Worm (Caenorhabditis elegans) whole organism, L1 larva: Measurements from ENCODE around the gene D1053.3.
A peak's percentile ranks its signal among the peaks of the same experiment; 100 is the strongest.

Source experiments
- C04F5.9 ChIP-seq: sonication (generic microtip); optimal IDR thresholded peaks from 2 replicates; lab custom pipeline; 2016; ENCODE audit warnings: missing genetic modification characterization, missing compliant biosample characterization
- C16A3.4 ChIP-seq: fragments of 150-350 bp; optimal IDR thresholded peaks from 2 replicates; lab custom pipeline; 2014; ENCODE audit warnings: missing biosample characterization, missing genetic modification characterization
- Y116A8C.19 ChIP-seq: sonication (generic microtip); optimal IDR thresholded peaks from 2 replicates; lab custom pipeline; 2016; ENCODE audit warnings: missing compliant biosample characterization, missing genetic modification characterization, borderline replicate concordance
- aha-1 ChIP-seq: fragments of 150-350 bp; optimal IDR thresholded peaks from 2 replicates; lab custom pipeline; 2014; ENCODE audit warnings: missing biosample characterization, missing genetic modification characterization
- alr-1 ChIP-seq: fragments of 200-800 bp; sonication (Bioruptor generic); optimal IDR thresholded peaks from 2 replicates; lab custom pipeline; 2018; ENCODE audit warnings: borderline replicate concordance, mild to moderate bottlenecking, missing genetic modification characterization, missing compliant biosample characterization
- aly-2 ChIP-seq: fragments of 150-350 bp; optimal IDR thresholded peaks from 2 replicates; lab custom pipeline; 2014; ENCODE audit warnings: missing biosample characterization, missing genetic modification characterization
- ceh-8 ChIP-seq: fragments of 200-800 bp; sonication (Bioruptor generic); optimal IDR thresholded peaks from 2 replicates; lab custom pipeline; 2018; ENCODE audit warnings: mild to moderate bottlenecking, missing genetic modification characterization, moderate library complexity, missing compliant biosample characterization
- ceh-82 ChIP-seq, 3 experiments: fragments of 150-350 bp in 1 of 3; sonication (generic microtip) in 2 of 3; optimal IDR thresholded peaks; 2 replicates each; lab custom pipeline; 2014 to 2017; ENCODE audit warnings: missing biosample characterization in 3 of 3, missing genetic modification characterization in 3 of 3
- efl-1 ChIP-seq, 4 experiments: fragments of 150-350 bp; optimal IDR thresholded peaks in 3 of 4; peaks in 1 of 4; 1 replicate in 1 of 4; 2 replicates in 3 of 4; lab custom pipeline; 2014; ENCODE audit warnings: missing biosample characterization in 2 of 4, missing genetic modification characterization in 2 of 4, missing genetic modification reagents in 2 of 4
- egl-13 ChIP-seq: sonication (generic microtip); optimal IDR thresholded peaks from 2 replicates; lab custom pipeline; 2016; ENCODE audit warnings: missing genotype, missing genetic modification reagents, missing genetic modification characterization, missing compliant biosample characterization
- egl-27 ChIP-seq, 2 experiments: fragments of 150-350 bp in 1 of 2; sonication (generic microtip); optimal IDR thresholded peaks; 3 replicates each; lab custom pipeline; 2017 to 2018; ENCODE audit warnings: missing biosample characterization in 2 of 2, missing genetic modification characterization in 2 of 2, missing genetic modification reagents in 2 of 2
- elt-2 ChIP-seq: sonication (generic microtip); optimal IDR thresholded peaks from 2 replicates; lab custom pipeline; 2016; ENCODE audit warnings: missing genetic modification characterization, mild to moderate bottlenecking, inconsistent platforms, missing compliant biosample characterization, missing genetic modification reagents
- ets-5 ChIP-seq: fragments of 200-800 bp; sonication (Bioruptor generic); IDR thresholded peaks from 2 replicates; pipeline ENCODE4 v1.3.6; 2022; ENCODE audit warnings: missing genetic modification characterization, missing compliant biosample characterization
- fkh-4 ChIP-seq: sonication (generic microtip); optimal IDR thresholded peaks from 2 replicates; lab custom pipeline; 2016; ENCODE audit warnings: missing compliant biosample characterization, missing genetic modification characterization, borderline replicate concordance
- fkh-8 ChIP-seq: sonication (generic microtip); optimal IDR thresholded peaks from 2 replicates; lab custom pipeline; 2016; ENCODE audit warnings: mild to moderate bottlenecking, missing genetic modification characterization, missing compliant biosample characterization
- grh-1 ChIP-seq: fragments of 200-800 bp; sonication (Bioruptor generic); IDR thresholded peaks from 2 replicates; pipeline ENCODE4 v1.3.6; 2022; ENCODE audit warnings: missing genetic modification reagents, missing genetic modification characterization, missing compliant biosample characterization
- hlh-4 ChIP-seq: sonication (generic microtip); optimal IDR thresholded peaks from 2 replicates; lab custom pipeline; 2016; ENCODE audit warnings: mild to moderate bottlenecking, missing genetic modification characterization, missing compliant biosample characterization
- lin-13 ChIP-seq: fragments of 150-350 bp; optimal IDR thresholded peaks from 2 replicates; lab custom pipeline; 2014; ENCODE audit warnings: missing biosample characterization, missing genetic modification reagents, missing genetic modification characterization
- lin-14 ChIP-seq: fragments of 200-800 bp; sonication (Bioruptor generic); optimal IDR thresholded peaks from 2 replicates; lab custom pipeline; 2018; ENCODE audit warnings: mild to moderate bottlenecking, missing genetic modification characterization, moderate library complexity, missing compliant biosample characterization
- mef-2 ChIP-seq: fragments of 150-350 bp; optimal IDR thresholded peaks from 2 replicates; lab custom pipeline; 2014; ENCODE audit warnings: missing biosample characterization, missing genetic modification characterization
- mep-1 ChIP-seq: fragments of 150-350 bp; optimal IDR thresholded peaks from 2 replicates; lab custom pipeline; 2014; ENCODE audit warnings: missing biosample characterization, missing genetic modification characterization
- nhr-19 ChIP-seq: fragments of 200-800 bp; sonication (Bioruptor generic); conservative IDR thresholded peaks from 2 replicates; pipeline ENCODE4 v1.3.6; 2022; ENCODE audit warnings: missing genetic modification characterization, missing compliant biosample characterization
- nhr-28 ChIP-seq: fragments of 150-350 bp; optimal IDR thresholded peaks from 2 replicates; lab custom pipeline; 2014; ENCODE audit warnings: missing biosample characterization, missing genetic modification characterization
- nhr-76 ChIP-seq: sonication (generic microtip); optimal IDR thresholded peaks from 2 replicates; lab custom pipeline; 2017; ENCODE audit warnings: missing biosample characterization, missing genetic modification characterization
- nhr-77 ChIP-seq: fragments of 150-350 bp; optimal IDR thresholded peaks from 2 replicates; lab custom pipeline; 2014; ENCODE audit warnings: missing biosample characterization, missing genetic modification characterization
- pqm-1 ChIP-seq: sonication (generic microtip); optimal IDR thresholded peaks from 3 replicates; lab custom pipeline; 2017; ENCODE audit warnings: missing biosample characterization, missing genetic modification characterization
- skn-1 ChIP-seq: fragments of 150-350 bp; optimal IDR thresholded peaks from 2 replicates; lab custom pipeline; 2014; ENCODE audit warnings: missing biosample characterization, missing genetic modification characterization
- sox-4 ChIP-seq: sonication (generic microtip); optimal IDR thresholded peaks from 2 replicates; lab custom pipeline; 2016; ENCODE audit warnings: missing genetic modification characterization, missing compliant biosample characterization
- sptf-1 ChIP-seq: fragments of 150-350 bp; optimal IDR thresholded peaks from 2 replicates; lab custom pipeline; 2014; ENCODE audit warnings: missing biosample characterization, missing genetic modification characterization
- sup-37 ChIP-seq: fragments of 200-800 bp; sonication (Bioruptor generic); optimal IDR thresholded peaks from 2 replicates; lab custom pipeline; 2018; ENCODE audit warnings: mild to moderate bottlenecking, missing genetic modification characterization, missing compliant biosample characterization
- tbx-2 ChIP-seq: sonication (generic microtip); optimal IDR thresholded peaks from 2 replicates; lab custom pipeline; 2016; ENCODE audit warnings: missing genetic modification characterization, missing compliant biosample characterization
- unc-130 ChIP-seq: fragments of 150-350 bp; optimal IDR thresholded peaks from 2 replicates; lab custom pipeline; 2017; ENCODE audit warnings: missing biosample characterization, missing genetic modification characterization, inconsistent platforms
- zag-1 ChIP-seq: fragments of 150-350 bp; optimal IDR thresholded peaks from 2 replicates; lab custom pipeline; 2014; ENCODE audit warnings: missing biosample characterization, missing genetic modification characterization
- zip-4 ChIP-seq: fragments of 200-800 bp; sonication (Bioruptor generic); optimal IDR thresholded peaks from 2 replicates; lab custom pipeline; 2018; ENCODE audit warnings: mild to moderate bottlenecking, missing genetic modification characterization, moderate library complexity, missing compliant biosample characterization
- ztf-11 ChIP-seq, 2 experiments: sonication (generic microtip); optimal IDR thresholded peaks; 2 replicates each; lab custom pipeline; 2016 to 2017; ENCODE audit warnings: missing genetic modification characterization in 2 of 2, missing biosample characterization in 1 of 2, missing compliant biosample characterization in 1 of 2

D1053.3 gene

DNA sequence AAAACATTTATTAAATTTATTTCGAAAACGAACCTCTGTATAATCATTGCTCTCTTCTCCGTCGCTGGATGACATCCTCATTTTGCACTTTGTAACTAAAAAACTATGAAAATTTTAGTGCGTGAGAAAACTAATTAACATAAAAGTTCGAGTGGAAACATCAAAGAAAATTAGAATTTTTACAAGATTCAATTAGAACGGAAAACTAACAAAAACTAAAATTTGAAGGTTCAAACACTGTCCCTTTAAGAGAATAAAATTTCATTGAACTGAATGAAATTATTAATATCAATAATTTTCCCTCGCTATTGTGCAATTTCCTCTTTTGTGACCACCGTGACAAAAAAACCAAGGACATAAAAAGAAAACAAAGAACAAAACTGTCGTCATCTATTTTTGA lies at the start of gene D1053.3:
Gene D1053.3 (minus strand): TSS at position 101 of the 400 bp plus-strand sequence.
- no peak for TF ChIP-seq sup-37

DNA sequence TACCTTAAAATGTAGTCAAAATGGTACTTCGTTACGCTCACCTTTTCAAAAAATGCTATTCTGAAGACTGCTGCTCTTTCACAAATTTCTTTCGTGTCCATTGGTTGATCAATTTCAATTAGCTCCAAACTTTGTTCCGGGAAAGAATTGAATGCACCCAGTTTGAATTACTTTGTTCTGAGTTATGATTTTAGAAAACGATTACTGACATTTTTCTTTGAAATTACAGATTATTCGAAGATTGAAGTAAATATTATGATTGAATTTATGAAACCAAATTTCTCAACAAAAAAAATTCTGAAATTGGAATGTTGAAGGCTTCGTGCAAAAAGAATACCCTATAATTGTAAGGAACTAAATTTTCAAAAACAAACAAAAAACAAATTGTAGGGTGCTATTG lies 47.3 kb upstream of the D1053.3 start, which contains the start of gene Y102F5A.1:
Gene Y102F5A.1 (minus strand): TSS at position 101 of the 400 bp plus-strand sequence.
- TF ChIP-seq fkh-4 (tag; lab: Kevin White, UChicago) (no peak), sptf-1 (tag; lab: Kevin White, UChicago) (no peak), lin-14 (no peak), C16A3.4 (no peak), aly-2 (no peak), mep-1 (tag; lab: Kevin White, UChicago) (no peak), tbx-2 (no peak), ets-5 (GFP tag; lab: Robert Waterston, UW) (no peak), mef-2 (tag; lab: Kevin White, UChicago) (no peak), nhr-76 (no peak), pqm-1 (tag; lab: Kevin White, UChicago) (no peak), sox-4 (tag; lab: Kevin White, UChicago) (no peak), lin-13 (GFP tag; lab: Kevin White, UChicago) (no peak), nhr-19 (GFP tag; lab: Robert Waterston, UW) (no peak), unc-130 (no peak), ztf-11 (tag; optimal IDR thresholded peaks at IDR 0.05; lab: Kevin White, UChicago) (no peak), egl-27 (tag; optimal IDR thresholded peaks at IDR 0.05; lab: Kevin White, UChicago) (no peak), grh-1 (GFP tag; lab: Robert Waterston, UW) (no peak)

DNA sequence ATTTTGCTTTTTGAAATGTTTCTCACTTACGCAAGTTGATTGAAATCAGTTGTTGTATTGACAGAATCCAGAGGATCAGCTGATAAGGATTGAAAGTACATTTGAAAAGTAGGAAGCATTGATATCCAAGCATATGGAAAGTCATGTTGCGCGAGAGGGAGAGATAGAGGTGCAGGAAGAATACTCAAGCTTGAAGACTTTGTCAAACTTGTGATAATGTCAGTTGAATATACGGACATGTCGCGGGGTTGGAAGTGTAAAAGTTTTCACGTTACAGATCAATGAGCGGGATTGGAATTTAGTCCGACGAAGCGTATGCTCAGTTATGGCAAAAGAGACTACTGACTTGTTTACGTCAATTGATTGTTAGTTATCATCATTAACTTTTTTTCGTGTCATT lies 32.3 kb upstream of the D1053.3 start, which contains the start of gene ttx-3:
Gene ttx-3 (minus strand): TSS at position 101 of the 400 bp plus-strand sequence.
- TF ChIP-seq egl-13 (tag; lab: Kevin White, UChicago) (no peak), fkh-8 (tag; lab: Kevin White, UChicago) (peak; percentile 26), zag-1 (no peak), aha-1 (tag; lab: Kevin White, UChicago) (no peak), ceh-8 (GFP tag; lab: Kevin White, UChicago) (no peak), skn-1 (tag; lab: Kevin White, UChicago) (no peak), efl-1 (optimal IDR thresholded peaks at IDR 0.05; lab: Kevin White, UChicago) (no peak), efl-1 (GFP tag; optimal IDR thresholded peaks at IDR 0.05 in 1 of 2; lab: Kevin White, UChicago) (peak in 1 of 2 experiments; percentile 29), elt-2 (no peak)
- TF ChIP-seq, all 84 proteins: peak for 2

DNA sequence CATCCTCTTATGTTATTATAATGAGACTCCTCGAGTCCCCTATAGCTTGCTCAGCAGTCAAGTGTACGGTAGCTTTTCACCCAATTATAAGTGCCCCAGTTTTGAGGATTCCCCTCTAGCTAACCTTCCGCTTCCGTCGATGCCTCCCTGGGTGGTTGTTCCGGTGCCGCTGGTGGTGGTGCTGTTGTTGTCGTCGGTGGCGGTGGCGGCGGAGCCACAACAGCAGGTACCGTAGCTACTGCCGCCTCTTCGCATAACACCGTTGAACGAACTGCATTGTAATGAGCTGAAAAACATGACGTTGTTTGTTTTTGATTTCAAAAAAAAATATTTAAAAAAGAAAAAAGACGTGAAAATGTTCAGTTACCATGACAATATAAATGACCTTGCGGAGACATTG lies 29.5 kb upstream of the D1053.3 start:
- TF ChIP-seq egl-27 (tag; optimal IDR thresholded peaks at IDR 0.05; lab: Kevin White, UChicago) (no peak), nhr-19 (GFP tag; lab: Robert Waterston, UW) (no peak)
- TF ChIP-seq, all 84 proteins: peak for 0

DNA sequence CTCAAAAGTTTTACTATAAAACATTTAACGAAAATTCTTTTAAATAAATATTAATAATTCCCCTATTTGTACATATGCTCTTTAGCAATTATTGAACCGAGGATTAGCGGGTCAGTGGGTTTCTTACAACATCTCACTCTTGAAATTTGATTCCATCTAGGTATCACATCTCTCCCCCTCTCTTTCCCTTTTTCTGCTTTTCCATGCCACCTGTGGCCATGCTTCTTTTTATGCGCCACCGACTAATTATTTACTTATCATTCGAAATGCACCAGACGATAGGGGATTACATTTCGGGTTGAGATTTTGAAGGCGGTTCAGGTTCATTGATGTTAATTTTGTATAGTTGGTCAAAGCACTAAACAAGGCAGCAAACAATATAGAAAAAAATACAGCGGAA lies 28.9 kb upstream of the D1053.3 start:
- TF ChIP-seq hlh-4 (tag; lab: Kevin White, UChicago) = no peak
- no peak for TF ChIP-seq alr-1
- no peak for TF ChIP-seq Y116A8C.19 (tag; lab: Kevin White, UChicago)
- no peak for TF ChIP-seq efl-1 (optimal IDR thresholded peaks at IDR 0.05; lab: Kevin White, UChicago)
- peak in 1 of 2 experiments; percentile 59 for TF ChIP-seq efl-1 (GFP tag; optimal IDR thresholded peaks at IDR 0.05 in 1 of 2; lab: Kevin White, UChicago)
- no peak for TF ChIP-seq nhr-76
- TF ChIP-seq, all 84 proteins: peak for 1

DNA sequence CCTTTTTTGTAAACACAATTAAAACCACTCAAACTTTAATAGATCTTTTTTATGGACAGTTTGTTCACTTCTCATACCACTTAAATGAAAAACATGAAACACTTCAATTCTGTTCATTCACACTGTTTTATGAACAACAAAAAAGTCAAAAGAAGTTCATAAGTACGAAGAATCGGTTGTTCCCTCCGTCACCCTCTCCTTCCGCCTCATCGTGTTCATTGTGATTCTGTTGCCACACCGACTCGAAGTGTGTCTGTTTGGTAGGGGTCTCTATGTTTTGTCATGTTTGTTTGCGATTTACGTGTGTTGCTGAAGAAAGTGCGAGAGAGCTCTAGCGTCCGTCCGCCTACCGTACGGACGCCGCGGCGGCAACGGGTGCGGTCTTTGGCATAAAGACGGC lies 21.9 kb upstream of the D1053.3 start, which contains the start of gene lact-7:
Gene lact-7 (plus strand): TSS at position 301 of the 400 bp plus-strand sequence.
- TF ChIP-seq mef-2 (tag; lab: Kevin White, UChicago) (no peak), aha-1 (tag; lab: Kevin White, UChicago) (no peak), unc-130 (no peak), C04F5.9 (tag; lab: Kevin White, UChicago) (no peak), skn-1 (tag; lab: Kevin White, UChicago) (no peak), nhr-77 (tag; lab: Kevin White, UChicago) (no peak), ceh-82 (tag; optimal IDR thresholded peaks at IDR 0.05; lab: Kevin White, UChicago) (no peak), mep-1 (tag; lab: Kevin White, UChicago) (no peak), sox-4 (tag; lab: Kevin White, UChicago) (no peak), zip-4 (GFP tag; lab: Kevin White, UChicago) (no peak), nhr-28 (no peak)
